Worm (Caenorhabditis elegans) whole organism, early embryonic: Measurements from ENCODE around the gene clec-242.

Experiments used
- ama-1 ChIP-seq: fragments of 150-350 bp; optimal IDR thresholded peaks from 2 replicates; lab custom pipeline; 2014
- ceh-36 ChIP-seq: sonication (generic microtip); optimal IDR thresholded peaks from 2 replicates; lab custom pipeline; 2016; ENCODE audit warnings: missing genetic modification characterization, inconsistent platforms, missing compliant biosample characterization
- tbx-11 ChIP-seq: fragments of 200-800 bp; sonication (Bioruptor generic); IDR thresholded peaks from 2 replicates; pipeline ENCODE4 v1.3.6; 2022; ENCODE audit warnings: missing genetic modification characterization, missing compliant biosample characterization
- tra-4 ChIP-seq: sonication (generic microtip); optimal IDR thresholded peaks from 2 replicates; lab custom pipeline; 2017; ENCODE audit warnings: missing genetic modification characterization, missing compliant biosample characterization

DNA sequence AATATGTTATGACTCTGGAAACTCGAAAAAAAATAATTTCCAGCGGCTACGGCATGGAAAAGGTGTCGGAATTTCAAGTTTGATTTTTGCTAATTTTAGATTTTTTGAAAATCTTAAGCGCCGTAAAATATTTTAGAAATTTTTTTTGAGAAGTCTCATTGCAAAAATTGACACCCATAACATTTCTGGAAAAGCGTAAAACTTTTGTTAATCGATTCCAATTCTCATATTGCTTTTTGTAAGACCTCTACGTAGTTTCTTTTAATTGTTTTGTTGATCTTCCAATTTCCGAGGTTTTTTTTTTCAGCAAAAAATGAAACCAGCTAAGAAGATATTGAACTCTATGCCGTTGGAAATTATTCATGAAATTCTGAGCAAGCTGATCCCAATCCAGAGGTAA, 13.6 kb upstream of the clec-242 start, which contains the start of gene fbxa-85:
- TF ChIP-seq tra-4: no peak
- TF ChIP-seq ama-1 (lab: Kevin White, UChicago): no peak
- no peak for TF ChIP-seq ceh-36
- no peak for TF ChIP-seq tbx-11 (GFP tag; lab: Robert Waterston, UW)
